Worm (Caenorhabditis elegans) whole organism, mixed stage, embryonic: ENCODE data around the gene efk-1.

Experiments used
- bed-3 ChIP-seq: fragments of 200-800 bp; sonication (Bioruptor generic); optimal IDR thresholded peaks from 3 replicates; lab custom pipeline; 2018; ENCODE audit warnings: mild to moderate bottlenecking, missing genetic modification characterization, moderate library complexity, missing compliant biosample characterization
- blmp-1 ChIP-seq: fragments of 150-350 bp; optimal IDR thresholded peaks from 2 replicates; lab custom pipeline; 2014; ENCODE audit warnings: missing biosample characterization, missing genetic modification characterization
- elt-1 ChIP-seq: sonication (generic microtip); optimal IDR thresholded peaks from 2 replicates; lab custom pipeline; 2017; ENCODE audit warnings: missing genetic modification characterization, mild to moderate bottlenecking, missing compliant biosample characterization, antibody characterized with exemption, moderate library complexity, borderline replicate concordance; ENCODE audit not compliant: insufficient read depth
- elt-3 ChIP-seq: fragments of 150-350 bp; optimal IDR thresholded peaks from 2 replicates; lab custom pipeline; 2014; ENCODE audit warnings: missing biosample characterization, missing genetic modification characterization
- lin-13 ChIP-seq: fragments of 150-350 bp; optimal IDR thresholded peaks from 2 replicates; lab custom pipeline; 2014; ENCODE audit warnings: missing biosample characterization, missing genetic modification characterization
- lsy-2 ChIP-seq: fragments of 150-350 bp; optimal IDR thresholded peaks from 2 replicates; lab custom pipeline; 2014; ENCODE audit warnings: missing biosample characterization, missing genetic modification characterization
- mab-5 ChIP-seq: fragments of 150-350 bp; optimal IDR thresholded peaks from 2 replicates; lab custom pipeline; 2014; ENCODE audit warnings: missing biosample characterization, missing genetic modification characterization
- mep-1 ChIP-seq: fragments of 150-350 bp; optimal IDR thresholded peaks from 2 replicates; lab custom pipeline; 2017; ENCODE audit warnings: missing biosample characterization, missing genetic modification reagents, missing genetic modification characterization, inconsistent platforms
- nhr-237 ChIP-seq: fragments of 150-350 bp; optimal IDR thresholded peaks from 2 replicates; lab custom pipeline; 2014; ENCODE audit warnings: missing biosample characterization, missing genetic modification characterization
- pha-4 ChIP-seq: fragments of 150-350 bp; optimal IDR thresholded peaks from 2 replicates; lab custom pipeline; 2018; ENCODE audit warnings: missing biosample characterization, missing genetic modification reagents, missing genetic modification characterization
- sem-2 ChIP-seq: fragments of 200-800 bp; sonication (Bioruptor generic); optimal IDR thresholded peaks from 2 replicates; lab custom pipeline; 2018; ENCODE audit warnings: mild to moderate bottlenecking, missing genetic modification characterization, missing compliant biosample characterization
- unc-120 ChIP-seq: sonication (generic microtip); optimal IDR thresholded peaks from 2 replicates; lab custom pipeline; 2017; ENCODE audit warnings: missing genetic modification characterization, missing compliant biosample characterization; ENCODE audit not compliant: poor library complexity, severe bottlenecking
- unc-39 ChIP-seq: fragments of 150-350 bp; optimal IDR thresholded peaks from 2 replicates; lab custom pipeline; 2014; ENCODE audit warnings: missing biosample characterization, missing genetic modification characterization
- unc-62 ChIP-seq: fragments of 150-350 bp; optimal IDR thresholded peaks from 2 replicates; lab custom pipeline; 2014; ENCODE audit warnings: missing biosample characterization, missing genetic modification reagents, missing genetic modification characterization

- TF ChIP-seq nhr-237 (tag; lab: Kevin White, UChicago) (peak; percentile 63), lin-13 (tag; lab: Kevin White, UChicago) (peak; percentile 75), pha-4 (tag; lab: Kevin White, UChicago) (peak; percentile 32), elt-1 (no peak), mab-5 (no peak), mep-1 (tag; lab: Kevin White, UChicago) (peak; percentile 83), lsy-2 (tag; lab: Kevin White, UChicago) (peak; percentile 87), bed-3 (GFP tag; lab: Kevin White, UChicago) (no peak), unc-39 (tag; lab: Kevin White, UChicago) (no peak), elt-3 (no peak), unc-62 (GFP tag; lab: Kevin White, UChicago) (peak; percentile 14), unc-120 (tag; lab: Kevin White, UChicago) (peak; percentile 49), blmp-1 (tag; lab: Kevin White, UChicago) (no peak), sem-2 (GFP tag; lab: Kevin White, UChicago) (no peak)
Measured at ce11 chrIII:6206161-6206853, 38.0 kb upstream of the efk-1 start, which contains the start of the genes sna-3 and rps-3.
